Worm (Caenorhabditis elegans) whole organism, L2 larva: ENCODE data around the gene C06A1.6.

Experiments
- C34F6.9 ChIP-seq: fragments of 150-350 bp; optimal IDR thresholded peaks from 2 replicates; lab custom pipeline; 2014; ENCODE audit warnings: missing biosample characterization, missing genetic modification characterization
- F13H6.1 ChIP-seq: sonication (generic microtip); optimal IDR thresholded peaks from 2 replicates; lab custom pipeline; 2016; ENCODE audit warnings: missing genetic modification characterization, missing compliant biosample characterization
- R02D3.7 ChIP-seq: fragments of 150-350 bp; optimal IDR thresholded peaks from 2 replicates; lab custom pipeline; 2014; ENCODE audit warnings: missing biosample characterization, missing genetic modification characterization
- Y55F3AM.14 ChIP-seq: fragments of 200-800 bp; sonication (Bioruptor generic); optimal IDR thresholded peaks from 2 replicates; lab custom pipeline; 2018; ENCODE audit warnings: mild to moderate bottlenecking, missing genetic modification characterization, missing compliant biosample characterization
- ZK546.5 ChIP-seq: sonication (generic microtip); optimal IDR thresholded peaks from 2 replicates; lab custom pipeline; 2017; ENCODE audit warnings: missing biosample characterization, missing genetic modification characterization
- alr-1 ChIP-seq: fragments of 150-350 bp; optimal IDR thresholded peaks from 2 replicates; lab custom pipeline; 2014; ENCODE audit warnings: missing biosample characterization, missing genetic modification characterization
- ama-1 ChIP-seq: fragments of 150-350 bp; optimal IDR thresholded peaks from 2 replicates; lab custom pipeline; 2018; ENCODE audit warnings: inconsistent platforms
- blmp-1 ChIP-seq: sonication (generic microtip); optimal IDR thresholded peaks from 2 replicates; lab custom pipeline; 2017; ENCODE audit warnings: missing genetic modification characterization, mild to moderate bottlenecking, missing compliant biosample characterization, antibody characterized with exemption, moderate library complexity; ENCODE audit not compliant: insufficient read depth
- ceh-16 ChIP-seq: fragments of 150-350 bp; optimal IDR thresholded peaks from 2 replicates; lab custom pipeline; 2014; ENCODE audit warnings: missing biosample characterization, missing genetic modification characterization
- crh-2 ChIP-seq: sonication (generic microtip); optimal IDR thresholded peaks from 2 replicates; lab custom pipeline; 2017; ENCODE audit warnings: missing biosample characterization, missing genetic modification characterization
- dmd-4 ChIP-seq: sonication (generic microtip); optimal IDR thresholded peaks from 2 replicates; lab custom pipeline; 2017; ENCODE audit warnings: missing biosample characterization, missing genetic modification characterization
- egl-27 ChIP-seq: sonication (generic microtip); optimal IDR thresholded peaks from 3 replicates; lab custom pipeline; 2017; ENCODE audit warnings: missing biosample characterization, missing genetic modification reagents, missing genetic modification characterization
- elt-1 ChIP-seq: fragments of 150-350 bp; optimal IDR thresholded peaks from 2 replicates; lab custom pipeline; 2014; ENCODE audit warnings: missing biosample characterization, missing genetic modification characterization
- fos-1 ChIP-seq: fragments of 150-350 bp; optimal IDR thresholded peaks from 2 replicates; lab custom pipeline; 2014; ENCODE audit warnings: missing biosample characterization, missing genetic modification characterization
- gmeb-1 ChIP-seq: fragments of 150-350 bp; optimal IDR thresholded peaks from 2 replicates; lab custom pipeline; 2014; ENCODE audit warnings: missing biosample characterization, missing genetic modification characterization
- lin-11 ChIP-seq: fragments of 150-350 bp; sonication (generic microtip); optimal IDR thresholded peaks from 2 replicates; lab custom pipeline; 2014; ENCODE audit warnings: missing biosample characterization, missing genetic modification characterization, inconsistent platforms, mixed read lengths
- lin-39 ChIP-seq: fragments of 150-350 bp; optimal IDR thresholded peaks from 2 replicates; lab custom pipeline; 2014; ENCODE audit warnings: missing biosample characterization, missing genetic modification reagents, missing genetic modification characterization
- lsy-2 ChIP-seq, 2 experiments: fragments of 150-350 bp in 1 of 2; sonication (generic microtip) in 1 of 2; optimal IDR thresholded peaks; 2 replicates each; lab custom pipeline; 2014 to 2017; ENCODE audit warnings: missing biosample characterization in 2 of 2, missing genetic modification characterization in 2 of 2
- mab-5 ChIP-seq: fragments of 150-350 bp; optimal IDR thresholded peaks from 2 replicates; lab custom pipeline; 2014; ENCODE audit warnings: missing biosample characterization, missing genetic modification characterization
- mbf-1 ChIP-seq: sonication (generic microtip); optimal IDR thresholded peaks from 2 replicates; lab custom pipeline; 2017; ENCODE audit warnings: missing biosample characterization, missing genetic modification characterization
- mdl-1 ChIP-seq, 2 experiments: fragments of 150-350 bp in 1 of 2; sonication (generic microtip) in 1 of 2; optimal IDR thresholded peaks; 2 replicates each; lab custom pipeline; 2017; ENCODE audit warnings: missing biosample characterization in 2 of 2, missing genetic modification characterization in 2 of 2
- nhr-10 ChIP-seq: sonication (generic microtip); optimal IDR thresholded peaks from 2 replicates; lab custom pipeline; 2017; ENCODE audit warnings: missing biosample characterization, missing genetic modification characterization
- nhr-11 ChIP-seq: fragments of 150-350 bp; optimal IDR thresholded peaks from 2 replicates; lab custom pipeline; 2014; ENCODE audit warnings: missing biosample characterization, missing genetic modification characterization
- nhr-12 ChIP-seq: fragments of 150-350 bp; optimal IDR thresholded peaks from 2 replicates; lab custom pipeline; 2014; ENCODE audit warnings: missing biosample characterization, missing genetic modification characterization
- nhr-23 ChIP-seq: fragments of 150-350 bp; optimal IDR thresholded peaks from 2 replicates; lab custom pipeline; 2014; ENCODE audit warnings: missing biosample characterization, missing genetic modification reagents, missing genetic modification characterization
- nhr-237 ChIP-seq: fragments of 150-350 bp; optimal IDR thresholded peaks from 2 replicates; lab custom pipeline; 2014; ENCODE audit warnings: missing biosample characterization, missing genetic modification characterization
- nhr-25 ChIP-seq: fragments of 150-350 bp; sonication (generic microtip); optimal IDR thresholded peaks from 3 replicates; lab custom pipeline; 2014; ENCODE audit warnings: missing biosample characterization, missing genetic modification characterization
- nhr-6 ChIP-seq: fragments of 150-350 bp; optimal IDR thresholded peaks from 2 replicates; lab custom pipeline; 2014; ENCODE audit warnings: missing biosample characterization, missing genetic modification characterization
- peb-1 ChIP-seq: fragments of 150-350 bp; optimal IDR thresholded peaks from 2 replicates; lab custom pipeline; 2014; ENCODE audit warnings: missing biosample characterization, missing genetic modification characterization
- sem-4 ChIP-seq: fragments of 150-350 bp; optimal IDR thresholded peaks from 2 replicates; lab custom pipeline; 2014; ENCODE audit warnings: missing biosample characterization, missing genetic modification reagents, missing genetic modification characterization
- skn-1 ChIP-seq: sonication (generic microtip); optimal IDR thresholded peaks from 2 replicates; lab custom pipeline; 2017; ENCODE audit warnings: missing biosample characterization, missing genetic modification characterization
- sma-3 ChIP-seq: sonication (generic microtip); optimal IDR thresholded peaks from 2 replicates; lab custom pipeline; 2016; ENCODE audit warnings: missing genetic modification reagents, missing genetic modification characterization, missing compliant biosample characterization
- unc-39 ChIP-seq: fragments of 150-350 bp; optimal IDR thresholded peaks from 2 replicates; lab custom pipeline; 2014; ENCODE audit warnings: missing biosample characterization, missing genetic modification characterization
- unc-55 ChIP-seq: fragments of 150-350 bp; sonication (generic microtip); optimal IDR thresholded peaks from 3 replicates; lab custom pipeline; 2014; ENCODE audit warnings: missing biosample characterization, missing genetic modification reagents, missing genetic modification characterization
- unc-62 ChIP-seq: fragments of 150-350 bp; optimal IDR thresholded peaks from 2 replicates; lab custom pipeline; 2014; ENCODE audit warnings: missing biosample characterization, missing genetic modification reagents, missing genetic modification characterization
- zag-1 ChIP-seq: fragments of 150-350 bp; optimal IDR thresholded peaks from 2 replicates; lab custom pipeline; 2014; ENCODE audit warnings: missing biosample characterization, missing genetic modification characterization
- ztf-1 ChIP-seq: fragments of 200-800 bp; sonication (Bioruptor generic); conservative IDR thresholded peaks from 2 replicates; pipeline ENCODE4 v1.3.6; 2022; ENCODE audit warnings: missing genetic modification characterization, missing compliant biosample characterization
- ztf-11 ChIP-seq: sonication (generic microtip); optimal IDR thresholded peaks from 2 replicates; lab custom pipeline; 2017; ENCODE audit warnings: missing biosample characterization, missing genetic modification characterization
- ztf-4 ChIP-seq: fragments of 150-350 bp; optimal IDR thresholded peaks from 2 replicates; lab custom pipeline; 2014; ENCODE audit warnings: missing biosample characterization, missing genetic modification characterization

Gene C06A1.6

DNA sequence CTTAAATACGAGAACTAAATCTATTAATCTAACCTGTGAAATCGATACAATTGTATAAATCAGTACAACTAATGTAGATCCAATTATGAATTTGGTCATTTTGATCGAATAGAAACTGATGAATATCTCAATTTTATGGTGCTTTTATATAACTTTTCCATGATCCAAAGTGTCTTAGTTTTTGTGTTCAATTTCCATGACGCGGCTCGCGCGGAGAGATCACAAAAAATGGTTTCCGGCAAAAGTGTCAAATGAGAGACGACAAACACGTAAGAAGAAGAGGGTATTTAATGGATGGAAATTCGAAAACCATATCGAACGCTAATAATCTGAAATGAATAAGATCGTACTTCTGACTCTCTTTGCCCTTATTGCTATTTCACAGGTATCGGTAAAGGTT, at the start of gene C06A1.6, which contains the start of gene C06A1.7:
TSS of gene C06A1.6 (minus strand) at position 101 of the 400 bp plus-strand sequence.
TSS of gene C06A1.7 (plus strand) at position 314 of the 400 bp plus-strand sequence.
- no peak for TF ChIP-seq ztf-11 (tag; lab: Kevin White, UChicago)
- no peak for TF ChIP-seq lin-11 (tag; lab: Kevin White, UChicago)
- TF ChIP-seq nhr-11, result no peak
- no peak for TF ChIP-seq zag-1 (tag; lab: Kevin White, UChicago)
- no peak for TF ChIP-seq unc-39 (tag; lab: Kevin White, UChicago)
- TF ChIP-seq peb-1 (tag; lab: Kevin White, UChicago), result no peak
- TF ChIP-seq mbf-1 (tag; lab: Kevin White, UChicago), result no peak
- TF ChIP-seq elt-1 (tag; lab: Kevin White, UChicago), result no peak
- no peak for TF ChIP-seq ama-1
- TF ChIP-seq nhr-237 (tag; lab: Kevin White, UChicago), result no peak
- no peak for TF ChIP-seq lin-39 (tag; lab: Kevin White, UChicago)

DNA sequence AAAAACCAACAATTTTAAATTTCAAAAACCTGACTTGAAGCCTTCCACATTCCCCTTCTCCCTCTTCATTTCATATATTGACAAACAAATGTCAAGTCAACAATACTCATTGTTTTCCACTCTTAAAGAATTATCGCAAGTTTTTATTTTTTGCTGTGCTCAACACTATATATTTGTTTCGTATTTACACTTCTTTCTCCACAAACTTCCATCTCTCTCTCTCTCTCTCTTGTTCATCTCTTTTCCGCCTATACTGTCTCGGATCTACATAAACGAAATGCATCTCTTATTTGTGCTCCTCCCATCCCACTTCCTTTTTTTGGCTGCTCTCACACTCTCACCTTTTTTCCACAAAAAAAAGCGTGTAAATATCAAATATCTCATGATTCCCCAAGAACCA, 48.3 kb upstream of the C06A1.6 start, which contains the start of gene C14A4.12:
TSS of gene C14A4.12 (plus strand) at position 301 of the 400 bp plus-strand sequence.
- no peak for TF ChIP-seq sma-3 (GFP tag; lab: Kevin White, UChicago)
- no peak for TF ChIP-seq nhr-6
- no peak for TF ChIP-seq R02D3.7 (tag; lab: Kevin White, UChicago)
- no peak for TF ChIP-seq nhr-237 (tag; lab: Kevin White, UChicago)
- no peak for TF ChIP-seq crh-2 (tag; lab: Kevin White, UChicago)
- TF ChIP-seq nhr-25 (tag; lab: Kevin White, UChicago), result no peak
- TF ChIP-seq zag-1 (tag; lab: Kevin White, UChicago), result no peak
- no peak for TF ChIP-seq elt-1 (tag; lab: Kevin White, UChicago)
- no peak for TF ChIP-seq skn-1
- TF ChIP-seq egl-27 (tag; lab: Kevin White, UChicago), result no peak
- TF ChIP-seq blmp-1 (tag; lab: Kevin White, UChicago), result no peak
- no peak for TF ChIP-seq nhr-11
- TF ChIP-seq sem-4 (tag; lab: Kevin White, UChicago), result no peak
- TF ChIP-seq lin-39 (tag; lab: Kevin White, UChicago), result no peak
- TF ChIP-seq gmeb-1 (tag; lab: Kevin White, UChicago), result no peak
- TF ChIP-seq mdl-1 (tag; optimal IDR thresholded peaks at IDR 0.05; lab: Kevin White, UChicago), result no peak
- TF ChIP-seq nhr-12, result no peak
- no peak for TF ChIP-seq nhr-10 (tag; lab: Kevin White, UChicago)
- TF ChIP-seq mab-5 (tag; lab: Kevin White, UChicago), result no peak
- TF ChIP-seq dmd-4, result no peak

DNA sequence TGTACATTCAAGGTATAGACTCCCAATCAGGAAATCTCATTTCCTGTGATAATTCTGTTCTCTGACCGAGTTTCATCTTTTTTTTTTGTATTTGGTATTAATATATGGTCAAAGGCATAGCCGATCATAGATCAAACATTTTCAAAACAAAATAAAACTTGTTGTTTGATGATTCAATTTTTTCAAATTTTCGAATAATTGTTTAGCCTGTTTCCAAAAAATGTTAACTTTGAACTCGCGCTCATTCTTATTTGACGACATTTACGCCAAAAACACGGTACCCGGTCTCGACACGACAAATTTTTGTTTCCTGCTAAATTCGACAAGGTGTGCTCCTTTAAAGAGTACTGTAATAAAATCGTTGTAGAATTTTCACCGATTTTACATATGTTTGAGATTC, 44.3 kb upstream of the C06A1.6 start:
- TF ChIP-seq F13H6.1 (no peak), gmeb-1 (tag; lab: Kevin White, UChicago) (no peak), unc-55 (no peak), egl-27 (tag; lab: Kevin White, UChicago) (no peak), unc-39 (tag; lab: Kevin White, UChicago) (no peak), ceh-16 (tag; lab: Kevin White, UChicago) (no peak), C34F6.9 (no peak)

DNA sequence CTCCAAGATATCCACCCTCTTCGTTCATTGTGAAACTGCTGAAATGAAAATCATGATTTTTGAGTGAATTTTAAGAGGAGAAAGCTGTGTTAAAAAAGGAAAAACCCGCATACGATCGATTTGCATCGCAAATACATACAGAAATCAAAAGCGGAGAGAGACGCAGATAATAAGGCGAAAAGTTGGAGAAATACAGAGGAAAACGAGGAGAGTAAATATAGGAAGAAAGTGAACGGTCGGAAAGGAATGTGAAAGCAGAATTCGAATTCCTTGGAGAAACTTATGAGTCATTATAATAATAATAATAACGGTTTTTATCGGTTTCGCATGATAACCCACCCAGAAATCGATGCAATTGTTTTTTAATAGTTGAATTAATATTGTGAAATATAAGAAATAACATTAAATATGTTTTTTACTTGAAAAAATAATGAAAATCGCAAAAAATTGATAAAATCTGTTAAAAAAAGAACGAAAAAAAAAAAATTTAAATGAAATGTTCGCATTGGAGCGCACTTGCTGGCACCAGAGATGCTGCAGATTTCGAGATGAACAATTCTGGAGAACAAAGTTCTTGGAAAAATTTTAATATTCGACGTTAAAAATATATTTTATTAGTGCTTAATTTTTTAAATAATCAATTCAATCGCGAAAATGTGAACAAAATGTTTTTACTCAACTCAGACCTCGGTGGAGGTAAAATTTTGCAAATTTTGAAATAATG, 42.9 kb upstream of the C06A1.6 start, which contains the start of gene ccm-3:
TSS of gene ccm-3 (minus strand) at position 38 of the 724 bp plus-strand sequence.
- TF ChIP-seq nhr-6 (no peak), peb-1 (tag; lab: Kevin White, UChicago) (no peak), dmd-4 (no peak), mab-5 (tag; lab: Kevin White, UChicago) (no peak), lsy-2 (tag; optimal IDR thresholded peaks at IDR 0.05; lab: Kevin White, UChicago) (peak in 1 of 2 experiments; percentile 58), unc-55 (peak; percentile 76), ztf-11 (tag; lab: Kevin White, UChicago) (no peak), sma-3 (GFP tag; lab: Kevin White, UChicago) (no peak), ceh-16 (tag; lab: Kevin White, UChicago) (no peak), blmp-1 (tag; lab: Kevin White, UChicago) (peak; percentile 61), nhr-25 (tag; lab: Kevin White, UChicago) (no peak), F13H6.1 (no peak), mbf-1 (tag; lab: Kevin White, UChicago) (no peak), ztf-1 (GFP tag; lab: Robert Waterston, UW) (no peak), unc-62 (no peak), Y55F3AM.14 (GFP tag; lab: Kevin White, UChicago) (no peak), nhr-23 (no peak), unc-39 (tag; lab: Kevin White, UChicago) (no peak), nhr-12 (no peak), alr-1 (no peak), fos-1 (tag; lab: Kevin White, UChicago) (peak; percentile 63), ZK546.5 (tag; lab: Kevin White, UChicago) (no peak), ztf-4 (tag; lab: Kevin White, UChicago) (no peak), lin-39 (tag; lab: Kevin White, UChicago) (no peak), nhr-10 (tag; lab: Kevin White, UChicago) (no peak), C34F6.9 (peak; percentile 52), R02D3.7 (tag; lab: Kevin White, UChicago) (no peak)
- TF ChIP-seq, all 48 proteins: peak for 5
